Fruit fly (Drosophila melanogaster) whole organism, embryonic: ENCODE results near the gene CG13409.
A peak's percentile ranks its signal among the peaks of the same experiment; 100 is the strongest.

Experiments used
- Atf3 ChIP-seq: fragments of 200-800 bp; sonication (Bioruptor generic); optimal IDR thresholded peaks from 3 replicates; lab custom pipeline; 2016; ENCODE audit warnings: missing biosample characterization, missing genetic modification characterization
- BtbVII ChIP-seq: fragments of 200-800 bp; sonication (Bioruptor generic); optimal IDR thresholded peaks from 3 replicates; lab custom pipeline; 2017; ENCODE audit warnings: missing biosample characterization, mild to moderate bottlenecking, missing genetic modification characterization
- CG10959 ChIP-seq: fragments of 200-800 bp; sonication (Bioruptor generic); IDR thresholded peaks from 2 replicates; pipeline ENCODE4 v1.3.6; 2022; ENCODE audit warnings: missing biosample characterization, missing genetic modification characterization
- CG13287 ChIP-seq: fragments of 200-800 bp; sonication (Bioruptor generic); IDR thresholded peaks from 2 replicates; pipeline ENCODE4 v1.3.6; 2022; ENCODE audit warnings: missing biosample characterization, missing genetic modification characterization; ENCODE audit not compliant: partially characterized antibody
- CG16813 ChIP-seq: fragments of 200-800 bp; sonication (Bioruptor generic); IDR thresholded peaks from 3 replicates; pipeline ENCODE4 v1.3.6; 2022; ENCODE audit warnings: missing biosample characterization, missing genetic modification characterization; ENCODE audit not compliant: partially characterized antibody
- CG17829 ChIP-seq: fragments of 200-800 bp; optimal IDR thresholded peaks from 2 replicates; lab custom pipeline; 2019; ENCODE audit warnings: missing biosample characterization, mild to moderate bottlenecking, missing genetic modification characterization, moderate library complexity
- CG17912 ChIP-seq: fragments of 200-800 bp; sonication (Bioruptor generic); optimal IDR thresholded peaks from 2 replicates; lab custom pipeline; 2018; ENCODE audit warnings: missing biosample characterization, mild to moderate bottlenecking, missing genetic modification characterization
- CG2120 ChIP-seq: fragments of 200-800 bp; sonication (Bioruptor generic); optimal IDR thresholded peaks from 3 replicates; lab custom pipeline; 2016; ENCODE audit warnings: missing biosample characterization, missing genetic modification characterization
- CG4424 ChIP-seq: fragments of 200-800 bp; sonication (Bioruptor generic); optimal IDR thresholded peaks from 3 replicates; lab custom pipeline; 2016; ENCODE audit warnings: missing biosample characterization, missing genetic modification characterization
- CG4617 ChIP-seq: fragments of 200-800 bp; sonication (Bioruptor generic); optimal IDR thresholded peaks from 3 replicates; lab custom pipeline; 2016; ENCODE audit warnings: missing biosample characterization, missing genetic modification characterization, borderline replicate concordance
- CG5245 ChIP-seq: fragments of 200-800 bp; sonication (Bioruptor generic); optimal IDR thresholded peaks from 3 replicates; lab custom pipeline; 2016; ENCODE audit warnings: missing biosample characterization, missing genetic modification characterization
- CG6272 ChIP-seq: fragments of 200-800 bp; sonication (Bioruptor generic); IDR thresholded peaks from 2 replicates; pipeline ENCODE4 v1.3.6; 2022; ENCODE audit warnings: missing biosample characterization, missing genetic modification characterization
- CG6654 ChIP-seq: fragments of 200-800 bp; sonication (Bioruptor generic); optimal IDR thresholded peaks from 2 replicates; lab custom pipeline; 2017; ENCODE audit warnings: missing biosample characterization, mild to moderate bottlenecking, missing genetic modification characterization
- CG7786 ChIP-seq: fragments of 200-800 bp; sonication (Bioruptor generic); optimal IDR thresholded peaks from 2 replicates; lab custom pipeline; 2016; ENCODE audit warnings: missing biosample characterization, missing genetic modification characterization
- CG7839 ChIP-seq: fragments of 200-800 bp; sonication (Bioruptor generic); optimal IDR thresholded peaks from 3 replicates; lab custom pipeline; 2018; ENCODE audit warnings: missing biosample characterization, mild to moderate bottlenecking, missing genetic modification characterization, moderate library complexity
- CG8290 ChIP-seq, 3 experiments: fragments of 200-800 bp; sonication (Bioruptor generic); optimal IDR thresholded peaks; 2 replicates each; lab custom pipeline; 2016 to 2019; ENCODE audit warnings: missing biosample characterization in 3 of 3, missing genetic modification characterization in 3 of 3, mild to moderate bottlenecking in 2 of 3, moderate library complexity in 1 of 3
- CG9797 ChIP-seq: fragments of 200-800 bp; sonication (Bioruptor generic); optimal IDR thresholded peaks from 3 replicates; lab custom pipeline; 2018; ENCODE audit warnings: missing biosample characterization, mild to moderate bottlenecking, missing genetic modification characterization
- CG9932 ChIP-seq: fragments of 200-800 bp; sonication (Bioruptor generic); IDR thresholded peaks from 2 replicates; pipeline ENCODE4 v1.3.6; 2022; ENCODE audit warnings: missing biosample characterization, missing genetic modification characterization
- Dad ChIP-seq: fragments of 200-800 bp; sonication (Bioruptor generic); optimal IDR thresholded peaks from 3 replicates; lab custom pipeline; 2016; ENCODE audit warnings: missing biosample characterization, missing genetic modification characterization
- E2f2 ChIP-seq: fragments of 200-800 bp; sonication (Bioruptor generic); IDR thresholded peaks from 2 replicates; pipeline ENCODE4 v1.3.6; 2022; ENCODE audit warnings: missing biosample characterization, missing genetic modification characterization
- ERR ChIP-seq: fragments of 200-800 bp; sonication (Bioruptor generic); optimal IDR thresholded peaks from 2 replicates; lab custom pipeline; 2016; ENCODE audit warnings: missing biosample characterization, missing genetic modification characterization
- HLH54F ChIP-seq: fragments of 200-800 bp; sonication (Bioruptor generic); optimal IDR thresholded peaks from 3 replicates; lab custom pipeline; 2016; ENCODE audit warnings: missing biosample characterization, missing genetic modification characterization
- Lhr ChIP-seq: fragments of 200-800 bp; sonication (Bioruptor generic); optimal IDR thresholded peaks from 3 replicates; lab custom pipeline; 2017; ENCODE audit warnings: mild to moderate bottlenecking, missing biosample characterization, missing genetic modification reagents, missing genetic modification characterization
- MESR4 ChIP-seq: fragments of 200-800 bp; sonication (Bioruptor generic); optimal IDR thresholded peaks from 2 replicates; lab custom pipeline; 2018; ENCODE audit warnings: missing biosample characterization, mild to moderate bottlenecking, missing genetic modification characterization, moderate library complexity
- Max ChIP-seq: fragments of 200-800 bp; sonication (Bioruptor generic); optimal IDR thresholded peaks from 2 replicates; lab custom pipeline; 2016; ENCODE audit warnings: missing biosample characterization, mild to moderate bottlenecking, missing genetic modification characterization
- PHDP ChIP-seq: fragments of 200-800 bp; sonication (Bioruptor generic); optimal IDR thresholded peaks from 3 replicates; lab custom pipeline; 2018; ENCODE audit warnings: missing biosample characterization, mild to moderate bottlenecking, missing genetic modification characterization, moderate library complexity
- Pdp1 ChIP-seq, 2 experiments: fragments of 200-800 bp; sonication (Bioruptor generic); optimal IDR thresholded peaks; 3 replicates each; lab custom pipeline; 2016; ENCODE audit warnings: missing biosample characterization in 2 of 2, missing genetic modification characterization in 2 of 2, mild to moderate bottlenecking in 1 of 2, moderate library complexity in 1 of 2
- Rx ChIP-seq: fragments of 200-800 bp; sonication (Bioruptor generic); IDR thresholded peaks from 2 replicates; pipeline ENCODE4 v1.3.6; 2022; ENCODE audit warnings: missing biosample characterization, missing genetic modification characterization
- Sry-β ChIP-seq: fragments of 200-800 bp; sonication (Bioruptor generic); optimal IDR thresholded peaks from 2 replicates; lab custom pipeline; 2018; ENCODE audit warnings: missing biosample characterization, mild to moderate bottlenecking, missing genetic modification characterization, moderate library complexity
- Stat92E ChIP-seq, 3 experiments: fragments of >200 bp in 2 of 3; fragments of 200-800 bp in 1 of 3; sonication (Bioruptor generic) in 1 of 3; optimal IDR thresholded peaks; 2 replicates each; lab custom pipeline; 2017 to 2019; ENCODE audit warnings: missing biosample characterization in 3 of 3, missing genetic modification characterization in 3 of 3, mild to moderate bottlenecking in 1 of 3, moderate library complexity in 1 of 3
- al ChIP-seq: fragments of 200-800 bp; sonication (Bioruptor generic); IDR thresholded peaks from 2 replicates; pipeline ENCODE4 v1.3.6; 2022; ENCODE audit warnings: missing biosample characterization, missing genetic modification characterization
- ato ChIP-seq: fragments of 200-800 bp; sonication (Bioruptor generic); IDR thresholded peaks from 2 replicates; pipeline ENCODE4 v1.3.6; 2022; ENCODE audit warnings: missing biosample characterization, missing genetic modification characterization; ENCODE audit not compliant: partially characterized antibody
- bbx ChIP-seq: fragments of 200-800 bp; sonication (Bioruptor generic); IDR thresholded peaks from 2 replicates; pipeline ENCODE4 v1.3.6; 2022; ENCODE audit warnings: missing biosample characterization, missing genetic modification characterization; ENCODE audit not compliant: partially characterized antibody
- bigmax ChIP-seq: fragments of 200-800 bp; sonication (Bioruptor generic); optimal IDR thresholded peaks from 2 replicates; lab custom pipeline; 2018; ENCODE audit warnings: missing biosample characterization, mild to moderate bottlenecking, missing genetic modification characterization
- crol ChIP-seq: fragments of 200-800 bp; sonication (Bioruptor generic); IDR thresholded peaks from 2 replicates; pipeline ENCODE4 v1.3.6; 2022; ENCODE audit warnings: missing biosample characterization, missing genetic modification characterization
- dm ChIP-seq: fragments of 200-800 bp; sonication (Bioruptor generic); optimal IDR thresholded peaks from 3 replicates; lab custom pipeline; 2016; ENCODE audit warnings: missing biosample characterization, missing genetic modification characterization
- eyg ChIP-seq: fragments of 200-800 bp; sonication (Bioruptor generic); optimal IDR thresholded peaks from 3 replicates; lab custom pipeline; 2016; ENCODE audit warnings: missing biosample characterization, missing genetic modification characterization
- fd96Cb ChIP-seq: fragments of 200-800 bp; sonication (Bioruptor generic); optimal IDR thresholded peaks from 2 replicates; lab custom pipeline; 2018; ENCODE audit warnings: missing biosample characterization, mild to moderate bottlenecking, missing genetic modification characterization, moderate library complexity
- fru ChIP-seq: fragments of >200 bp; optimal IDR thresholded peaks from 2 replicates; lab custom pipeline; 2017
- grau ChIP-seq: fragments of 200-800 bp; optimal IDR thresholded peaks from 3 replicates; lab custom pipeline; 2019; ENCODE audit warnings: missing biosample characterization, mild to moderate bottlenecking, missing genetic modification characterization, moderate library complexity
- grn ChIP-seq: fragments of 200-800 bp; sonication (Bioruptor generic); optimal IDR thresholded peaks from 3 replicates; lab custom pipeline; 2017; ENCODE audit warnings: missing biosample characterization, missing genetic modification characterization
- ham ChIP-seq: fragments of 200-800 bp; sonication (Bioruptor generic); IDR thresholded peaks from 2 replicates; pipeline ENCODE4 v1.3.6; 2022; ENCODE audit warnings: missing biosample characterization, missing genetic modification characterization
- hb ChIP-seq: fragments of 200-800 bp; sonication (Bioruptor generic); IDR thresholded peaks from 3 replicates; pipeline ENCODE4 v1.3.6; 2022; ENCODE audit warnings: missing biosample characterization, missing genetic modification characterization; ENCODE audit not compliant: partially characterized antibody
- onecut ChIP-seq: fragments of 200-800 bp; sonication (Bioruptor generic); IDR thresholded peaks from 2 replicates; pipeline ENCODE4 v1.3.6; 2022; ENCODE audit warnings: missing biosample characterization, missing genetic modification characterization
- pfk ChIP-seq: fragments of 200-800 bp; sonication (Bioruptor generic); optimal IDR thresholded peaks from 2 replicates; lab custom pipeline; 2018; ENCODE audit warnings: missing biosample characterization, mild to moderate bottlenecking, missing genetic modification characterization, moderate library complexity
- seq ChIP-seq: fragments of 200-800 bp; sonication (Bioruptor generic); IDR thresholded peaks from 2 replicates; pipeline ENCODE4 v1.3.6; 2022; ENCODE audit warnings: missing biosample characterization, missing genetic modification characterization
- sima ChIP-seq: fragments of 200-800 bp; sonication (Bioruptor generic); optimal IDR thresholded peaks from 2 replicates; lab custom pipeline; 2016; ENCODE audit warnings: missing biosample characterization, missing genetic modification characterization
- trh ChIP-seq: fragments of 200-800 bp; sonication (Bioruptor generic); optimal IDR thresholded peaks from 2 replicates; lab custom pipeline; 2016; ENCODE audit warnings: missing biosample characterization, missing genetic modification characterization

The CG13409 gene

dm6 chr3R:22022623-22023022 lies 9.1 kb downstream of the CG13409 start:
- no peak for TF ChIP-seq CG7786 (GFP tag; lab: Kevin White, UChicago)
- no peak for TF ChIP-seq fd96Cb
- no peak for TF ChIP-seq Lhr (GFP tag; lab: Kevin White, UChicago)
- no peak for TF ChIP-seq grau (tag; lab: Kevin White, UChicago)
- TF ChIP-seq Sry-β (GFP tag; lab: Kevin White, UChicago): no peak
- TF ChIP-seq E2f2 (GFP tag; lab: Robert Waterston, UW): peak; percentile 19; the same call in 1 of the 2 replicates
- no peak for TF ChIP-seq CG10959 (GFP tag; lab: Robert Waterston, UW)
- no peak for TF ChIP-seq fru
- TF ChIP-seq CG17829 (tag; lab: Kevin White, UChicago): no peak
- TF ChIP-seq CG8290 (GFP tag; optimal IDR thresholded peaks at IDR 0.05; lab: Kevin White, UChicago): no peak
- TF ChIP-seq CG8290 (tag; optimal IDR thresholded peaks at IDR 0.05; lab: Kevin White, UChicago): peak in 1 of 2 experiments; percentile 7
- no peak for TF ChIP-seq Dad (GFP tag; lab: Kevin White, UChicago)
- TF ChIP-seq al (GFP tag; lab: Robert Waterston, UW): no peak
- TF ChIP-seq CG13287 (GFP tag; lab: Robert Waterston, UW): no peak; the same call in 1 of the 2 replicates
- peak; percentile 91 for TF ChIP-seq onecut (GFP tag; lab: Robert Waterston, UW)
- TF ChIP-seq ERR (GFP tag; lab: Kevin White, UChicago): no peak
- no peak for TF ChIP-seq CG4424 (GFP tag; lab: Kevin White, UChicago)
- peak; percentile 32; the same call in 1 of the 2 replicates for TF ChIP-seq seq
- no peak for TF ChIP-seq bbx (GFP tag; lab: Robert Waterston, UW)
- TF ChIP-seq Atf3: no peak
- TF ChIP-seq sima (GFP tag; lab: Kevin White, UChicago): no peak
- no peak for TF ChIP-seq grn (GFP tag; lab: Kevin White, UChicago)
- no peak for TF ChIP-seq trh (GFP tag; lab: Kevin White, UChicago)
- peak; percentile 14 for TF ChIP-seq CG4617 (GFP tag; lab: Kevin White, UChicago)
- TF ChIP-seq Stat92E (GFP tag; optimal IDR thresholded peaks at IDR 0.05; lab: Kevin White, UChicago): no peak
- TF ChIP-seq dm (GFP tag; lab: Kevin White, UChicago): no peak
- no peak for TF ChIP-seq PHDP (tag; lab: Kevin White, UChicago)
- peak; percentile 66 for TF ChIP-seq MESR4 (GFP tag; lab: Kevin White, UChicago)
- TF ChIP-seq CG9797 (GFP tag; lab: Kevin White, UChicago): no peak
- TF ChIP-seq CG6654 (GFP tag; lab: Kevin White, UChicago): no peak
- no peak for TF ChIP-seq CG7839 (tag; lab: Kevin White, UChicago)
- TF ChIP-seq CG2120 (GFP tag; lab: Kevin White, UChicago): no peak
- no peak for TF ChIP-seq hb (GFP tag; lab: Robert Waterston, UW)
- TF ChIP-seq Max (GFP tag; lab: Kevin White, UChicago): no peak
- TF ChIP-seq CG16813: no peak
- TF ChIP-seq Rx (GFP tag; lab: Robert Waterston, UW): no peak
- no peak for TF ChIP-seq BtbVII (GFP tag; lab: Kevin White, UChicago)
- no peak for TF ChIP-seq ham (GFP tag; lab: Robert Waterston, UW)
- no peak for TF ChIP-seq pfk (GFP tag; lab: Kevin White, UChicago)
- no peak for TF ChIP-seq CG6272 (GFP tag; lab: Robert Waterston, UW)
- no peak for TF ChIP-seq CG17912 (GFP tag; lab: Kevin White, UChicago)
- no peak for TF ChIP-seq CG5245 (GFP tag; lab: Kevin White, UChicago)
- peak in 1 of 2 experiments; percentile 98 for TF ChIP-seq Pdp1 (GFP tag; optimal IDR thresholded peaks at IDR 0.05; lab: Kevin White, UChicago)
- TF ChIP-seq ato: 0 out of 2 replicates have a peak, but pooled peaks have one; percentile 11
- TF ChIP-seq HLH54F: no peak
- TF ChIP-seq bigmax: no peak
- no peak for TF ChIP-seq CG9932 (GFP tag; lab: Robert Waterston, UW)
- TF ChIP-seq crol (GFP tag; lab: Robert Waterston, UW): peak; percentile 96
- TF ChIP-seq eyg (GFP tag; lab: Kevin White, UChicago): no peak
